Worm (Caenorhabditis elegans) whole organism, young adult: ENCODE measurements around the gene znf-207.

Source experiments
- B0019.2 ChIP-seq: fragments of 200-800 bp; sonication (Bioruptor generic); conservative IDR thresholded peaks from 2 replicates; pipeline ENCODE4 v1.3.6; 2022; ENCODE audit warnings: missing genetic modification reagents, missing genetic modification characterization, missing compliant biosample characterization
- B0261.1 ChIP-seq: sonication (generic microtip); optimal IDR thresholded peaks from 2 replicates; lab custom pipeline; 2016; ENCODE audit warnings: mild to moderate bottlenecking, missing genetic modification characterization, moderate library complexity, missing compliant biosample characterization
- F37B4.10 ChIP-seq: fragments of 200-800 bp; sonication (Bioruptor generic); IDR thresholded peaks from 2 replicates; pipeline ENCODE4 v1.3.6; 2022; ENCODE audit warnings: missing genetic modification characterization, missing compliant biosample characterization
- F49E8.2 ChIP-seq: sonication (generic microtip); optimal IDR thresholded peaks from 3 replicates; lab custom pipeline; 2017; ENCODE audit warnings: missing genetic modification characterization, mild to moderate bottlenecking, missing compliant biosample characterization, antibody characterized with exemption, moderate library complexity; ENCODE audit not compliant: insufficient read depth
- F52B5.7 ChIP-seq: sonication (generic microtip); optimal IDR thresholded peaks from 2 replicates; lab custom pipeline; 2016; ENCODE audit warnings: mild to moderate bottlenecking, missing genetic modification characterization, missing compliant biosample characterization
- F57C9.4 ChIP-seq: sonication (generic microtip); optimal IDR thresholded peaks from 2 replicates; lab custom pipeline; 2017; ENCODE audit warnings: mild to moderate bottlenecking, missing genetic modification characterization, missing compliant biosample characterization
- K12H6.12 ChIP-seq: fragments of 200-800 bp; sonication (Bioruptor generic); optimal IDR thresholded peaks from 2 replicates; lab custom pipeline; 2018; ENCODE audit warnings: mild to moderate bottlenecking, missing genetic modification characterization, missing compliant biosample characterization
- Y53F4B.3 ChIP-seq: fragments of 200-800 bp; sonication (Bioruptor generic); IDR thresholded peaks from 2 replicates; pipeline ENCODE4 v1.3.6; 2022; ENCODE audit warnings: missing genetic modification reagents, missing genetic modification characterization, missing compliant biosample characterization
- Y53G8AR.9 ChIP-seq: fragments of 200-800 bp; sonication (Bioruptor generic); conservative IDR thresholded peaks from 2 replicates; pipeline ENCODE4 v1.3.6; 2022; ENCODE audit warnings: missing genetic modification reagents, missing genetic modification characterization, missing compliant biosample characterization
- Y56A3A.18 ChIP-seq: fragments of 200-800 bp; sonication (Bioruptor generic); IDR thresholded peaks from 2 replicates; pipeline ENCODE4 v1.3.6; 2022; ENCODE audit warnings: missing genetic modification reagents, missing genetic modification characterization, missing compliant biosample characterization
- Y67H2A.10 ChIP-seq: fragments of 200-800 bp; sonication (Bioruptor generic); conservative IDR thresholded peaks from 2 replicates; pipeline ENCODE4 v1.3.6; 2022; ENCODE audit warnings: missing genetic modification reagents, missing genetic modification characterization, missing compliant biosample characterization
- ama-1 ChIP-seq, 3 experiments: fragments of 150-350 bp in 1 of 3; sonication (generic microtip) in 2 of 3; optimal IDR thresholded peaks; 2 replicates each; lab custom pipeline; 2014 to 2018; ENCODE audit warnings: missing biosample characterization in 2 of 3, missing genetic modification characterization in 2 of 3, missing genetic modification reagents in 2 of 3
- atf-7 ChIP-seq: sonication (generic microtip); optimal IDR thresholded peaks from 2 replicates; lab custom pipeline; 2017; ENCODE audit warnings: mild to moderate bottlenecking, missing genetic modification characterization, missing compliant biosample characterization
- athp-1 ChIP-seq: sonication (generic microtip); optimal IDR thresholded peaks from 2 replicates; lab custom pipeline; 2017; ENCODE audit warnings: mild to moderate bottlenecking, missing genetic modification characterization, missing compliant biosample characterization
- ccch-3 ChIP-seq: fragments of 200-800 bp; sonication (Bioruptor generic); optimal IDR thresholded peaks from 2 replicates; lab custom pipeline; 2018; ENCODE audit warnings: mild to moderate bottlenecking, missing genetic modification characterization, missing compliant biosample characterization
- cebp-1 ChIP-seq, 2 experiments: fragments of 200-800 bp in 1 of 2; sonication (Bioruptor generic) in 1 of 2; sonication (generic microtip) in 1 of 2; IDR thresholded peaks in 1 of 2; optimal IDR thresholded peaks in 1 of 2; 2 replicates each; pipeline versions ENCODE4 v1.3.6 to Lab custom; 2017 to 2022; ENCODE audit warnings: missing compliant biosample characterization in 2 of 2, missing genetic modification characterization in 2 of 2, mild to moderate bottlenecking in 1 of 2, missing genetic modification reagents in 1 of 2, moderate library complexity in 1 of 2
- ceh-58 ChIP-seq: fragments of 200-800 bp; sonication (Bioruptor generic); IDR thresholded peaks from 2 replicates; pipeline ENCODE4 v1.3.6; 2022; ENCODE audit warnings: missing genetic modification characterization, missing compliant biosample characterization
- dox-1 ChIP-seq: fragments of 200-800 bp; sonication (Bioruptor generic); IDR thresholded peaks from 2 replicates; pipeline ENCODE4 v1.3.6; 2022; ENCODE audit warnings: missing genetic modification reagents, missing genetic modification characterization, missing compliant biosample characterization
- efl-1 ChIP-seq: fragments of 150-350 bp; optimal IDR thresholded peaks from 2 replicates; lab custom pipeline; 2014; ENCODE audit warnings: missing biosample characterization, missing genetic modification reagents, missing genetic modification characterization
- gei-17 ChIP-seq: fragments of 200-800 bp; sonication (Bioruptor generic); optimal IDR thresholded peaks from 2 replicates; lab custom pipeline; 2018; ENCODE audit warnings: mild to moderate bottlenecking, missing genetic modification characterization, missing compliant biosample characterization
- him-1 ChIP-seq: sonication (generic microtip); optimal IDR thresholded peaks from 2 replicates; lab custom pipeline; 2016; ENCODE audit warnings: missing genotype, missing genetic modification reagents, missing genetic modification characterization, missing compliant biosample characterization
- hlh-26 ChIP-seq: fragments of 200-800 bp; sonication (Bioruptor generic); conservative IDR thresholded peaks from 2 replicates; pipeline ENCODE4 v1.3.6; 2022; ENCODE audit warnings: missing genetic modification reagents, missing genetic modification characterization, missing compliant biosample characterization
- lin-26 ChIP-seq: fragments of 200-800 bp; sonication (Bioruptor generic); IDR thresholded peaks from 2 replicates; pipeline ENCODE4 v1.3.6; 2022; ENCODE audit warnings: missing genetic modification reagents, missing genetic modification characterization, missing compliant biosample characterization
- lsy-27 ChIP-seq: sonication (generic microtip); optimal IDR thresholded peaks from 2 replicates; lab custom pipeline; 2017; ENCODE audit warnings: missing genetic modification characterization, mild to moderate bottlenecking, missing compliant biosample characterization, antibody characterized with exemption, missing genotype, borderline replicate concordance; ENCODE audit not compliant: insufficient read depth
- mes-4 ChIP-seq: sonication (generic microtip); optimal IDR thresholded peaks from 2 replicates; lab custom pipeline; 2016; ENCODE audit warnings: missing genotype, missing genetic modification characterization, missing compliant biosample characterization
- nfya-1 ChIP-seq: sonication (generic microtip); optimal IDR thresholded peaks from 2 replicates; lab custom pipeline; 2017; ENCODE audit warnings: antibody characterized with exemption, missing compliant biosample characterization, missing genetic modification characterization, borderline replicate concordance; ENCODE audit not compliant: insufficient read depth
- nfya-2 ChIP-seq: fragments of 200-800 bp; sonication (Bioruptor generic); IDR thresholded peaks from 2 replicates; pipeline ENCODE4 v1.3.6; 2022; ENCODE audit warnings: missing genetic modification reagents, missing genetic modification characterization, missing compliant biosample characterization
- nfyb-1 ChIP-seq: fragments of 200-800 bp; sonication (Bioruptor generic); IDR thresholded peaks from 2 replicates; pipeline ENCODE4 v1.3.6; 2022; ENCODE audit warnings: missing genetic modification reagents, missing genetic modification characterization, missing compliant biosample characterization
- nhr-80 ChIP-seq: sonication (generic microtip); optimal IDR thresholded peaks from 2 replicates; lab custom pipeline; 2016; ENCODE audit warnings: missing genetic modification characterization, missing compliant biosample characterization
- pbrm-1 ChIP-seq: fragments of 200-800 bp; sonication (Bioruptor generic); IDR thresholded peaks from 2 replicates; pipeline ENCODE4 v1.3.6; 2022; ENCODE audit warnings: missing genetic modification reagents, missing genetic modification characterization, missing compliant biosample characterization
- rec-8 ChIP-seq, 2 experiments: sonication (generic microtip); optimal IDR thresholded peaks; 2 replicates each; lab custom pipeline; 2016; ENCODE audit warnings: mild to moderate bottlenecking in 2 of 2, missing genetic modification characterization in 2 of 2, missing genetic modification reagents in 2 of 2, missing genotype in 2 of 2, missing biosample characterization in 1 of 2, missing compliant biosample characterization in 1 of 2, moderate library complexity in 1 of 2
- tbx-9 ChIP-seq: sonication (generic microtip); optimal IDR thresholded peaks from 2 replicates; lab custom pipeline; 2016; ENCODE audit warnings: borderline replicate concordance, missing genetic modification characterization, inconsistent platforms, missing compliant biosample characterization
- tlf-1 ChIP-seq: fragments of 200-800 bp; sonication (Bioruptor generic); optimal IDR thresholded peaks from 2 replicates; lab custom pipeline; 2018; ENCODE audit warnings: mild to moderate bottlenecking, missing genetic modification characterization, missing compliant biosample characterization
- zfh-2 ChIP-seq: fragments of 200-800 bp; sonication (Bioruptor generic); conservative IDR thresholded peaks from 2 replicates; pipeline ENCODE4 v1.3.6; 2022; ENCODE audit warnings: missing genetic modification reagents, missing genetic modification characterization, missing compliant biosample characterization
- ztf-26 ChIP-seq: sonication (generic microtip); optimal IDR thresholded peaks from 2 replicates; lab custom pipeline; 2017; ENCODE audit warnings: missing genetic modification characterization, missing compliant biosample characterization
- ztf-28 ChIP-seq: fragments of 200-800 bp; sonication (Bioruptor generic); IDR thresholded peaks from 2 replicates; pipeline ENCODE4 v1.3.6; 2022; ENCODE audit warnings: missing genetic modification reagents, missing genetic modification characterization, missing compliant biosample characterization
- ztf-6 ChIP-seq: fragments of 200-800 bp; sonication (Bioruptor generic); IDR thresholded peaks from 2 replicates; pipeline ENCODE4 v1.3.6; 2022; ENCODE audit warnings: missing genetic modification reagents, missing genetic modification characterization, missing compliant biosample characterization

The znf-207 gene

DNA sequence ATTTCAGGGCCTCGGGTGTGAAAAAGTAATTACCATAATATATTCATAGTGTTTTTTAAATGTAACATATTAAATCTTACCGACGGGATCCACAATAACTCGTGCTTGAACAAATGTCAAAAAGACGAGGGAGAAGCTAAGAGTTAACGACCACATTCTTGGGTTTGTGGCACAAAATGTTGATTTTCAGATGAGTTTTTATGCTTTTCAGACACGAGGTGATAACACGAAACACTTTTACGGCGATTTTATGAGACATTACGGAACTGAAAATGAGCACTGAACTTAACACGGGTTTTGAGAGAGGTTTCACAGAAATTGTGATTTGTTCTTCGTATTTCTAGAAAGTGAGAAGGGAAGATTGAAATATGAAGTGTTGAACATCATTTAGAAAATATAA is 4.2 kb upstream of the znf-207 start, which contains the start of gene B0035.13:
B0035.13 (minus strand) TSS at position 173 of the 400 bp plus-strand sequence.
- peak; percentile 18 for TF ChIP-seq nhr-80 (tag; lab: Kevin White, UChicago)
- TF ChIP-seq nfyb-1 (GFP tag; lab: Robert Waterston, UW): no peak

DNA sequence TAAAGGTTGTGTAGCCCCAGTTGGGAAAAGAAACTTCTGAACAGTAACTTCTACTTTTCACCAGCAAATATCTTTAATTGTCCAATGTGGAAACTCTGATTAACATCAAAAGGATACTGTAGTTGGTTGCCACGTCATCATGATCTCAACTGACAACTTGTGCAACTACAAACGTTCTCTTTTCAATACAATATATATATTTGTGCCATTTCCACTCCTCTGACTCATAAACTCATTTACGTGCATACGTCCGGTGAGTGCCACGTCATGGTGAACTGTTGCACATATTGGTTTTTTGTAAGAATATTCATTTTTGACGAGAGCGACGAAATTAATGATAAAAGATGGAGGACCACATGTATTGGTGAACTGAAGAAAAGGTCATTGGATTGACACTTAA is 3.0 kb upstream of the znf-207 start:
- TF ChIP-seq Y67H2A.10 (GFP tag; lab: Robert Waterston, UW) (no peak), dox-1 (GFP tag; lab: Robert Waterston, UW) (no peak)

DNA sequence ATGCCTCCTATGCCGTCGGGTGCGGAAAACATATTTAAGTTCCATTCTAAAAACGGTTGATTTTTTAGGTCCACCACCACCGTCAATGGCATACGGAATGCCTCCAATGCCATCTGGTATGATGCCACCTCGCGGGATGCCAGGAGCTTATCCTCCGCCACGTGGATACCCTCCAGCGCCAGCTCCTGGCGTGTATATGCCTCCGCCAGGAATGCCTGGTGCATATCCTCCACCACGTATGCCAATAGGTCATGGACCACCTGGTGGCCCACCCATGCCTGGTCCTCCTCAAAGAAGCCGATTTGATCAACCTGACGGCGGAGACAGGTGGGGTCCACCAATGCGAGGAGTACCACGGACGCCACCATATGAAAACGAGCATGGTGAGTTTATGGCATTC is 712 bp downstream of the znf-207 start:
- TF ChIP-seq ztf-28 (GFP tag; lab: Robert Waterston, UW): 0 out of 2 replicates have a peak, but pooled peaks have one; percentile 53
- TF ChIP-seq B0261.1: no peak
- no peak for TF ChIP-seq ceh-58 (GFP tag; lab: Robert Waterston, UW)
- TF ChIP-seq F52B5.7 (tag; lab: Kevin White, UChicago): no peak
- TF ChIP-seq Y53F4B.3 (GFP tag; lab: Robert Waterston, UW): no peak
- no peak for TF ChIP-seq lsy-27 (tag; lab: Kevin White, UChicago)
- no peak for TF ChIP-seq F57C9.4
- TF ChIP-seq ama-1 (optimal IDR thresholded peaks at IDR 0.05; lab: Kevin White, UChicago): no peak
- TF ChIP-seq ama-1 (GFP tag; optimal IDR thresholded peaks at IDR 0.05; lab: Kevin White, UChicago): no peak
- TF ChIP-seq hlh-26: no peak
- no peak for TF ChIP-seq ccch-3 (GFP tag; lab: Kevin White, UChicago)
- peak; percentile 71 for TF ChIP-seq zfh-2 (GFP tag; lab: Robert Waterston, UW)
- TF ChIP-seq tbx-9 (tag; lab: Kevin White, UChicago): no peak
- TF ChIP-seq rec-8 (tag; optimal IDR thresholded peaks at IDR 0.05; lab: Kevin White, UChicago): no peak
- no peak for TF ChIP-seq ztf-26 (tag; lab: Kevin White, UChicago)
- peak; percentile 18; the same call in 1 of the 2 replicates for TF ChIP-seq lin-26 (GFP tag; lab: Robert Waterston, UW)
- no peak for TF ChIP-seq Y53G8AR.9 (GFP tag; lab: Robert Waterston, UW)
- TF ChIP-seq B0019.2 (GFP tag; lab: Robert Waterston, UW): no peak
- TF ChIP-seq pbrm-1: no peak
- no peak for TF ChIP-seq nfya-1 (tag; lab: Kevin White, UChicago)

DNA sequence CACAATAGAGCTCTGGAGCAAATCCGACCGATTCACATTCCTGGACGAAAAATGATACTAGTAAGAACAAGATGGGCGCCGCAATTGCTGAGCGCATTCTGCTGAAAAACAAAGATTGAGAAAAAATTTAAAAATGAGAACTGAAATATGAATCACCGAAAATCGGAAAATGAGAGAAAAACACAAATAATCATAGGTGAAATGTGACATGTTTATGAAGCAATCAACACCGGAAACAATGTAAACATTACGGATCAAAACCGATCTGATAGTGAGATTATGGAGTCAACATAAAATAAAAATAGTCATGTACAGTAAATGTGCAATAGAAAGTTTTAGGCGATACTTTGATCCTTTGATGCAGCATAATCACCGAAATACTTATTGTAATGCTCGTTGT is 3.1 kb downstream of the znf-207 start, which contains the start of gene dnj-2:
dnj-2 (minus strand) TSS at position 101 of the 400 bp plus-strand sequence.
- no peak for TF ChIP-seq tlf-1
- no peak for TF ChIP-seq him-1
- no peak for TF ChIP-seq ztf-6 (GFP tag; lab: Robert Waterston, UW)
- TF ChIP-seq tbx-9 (tag; lab: Kevin White, UChicago): no peak
- TF ChIP-seq nfyb-1 (GFP tag; lab: Robert Waterston, UW): no peak
- no peak for TF ChIP-seq Y56A3A.18 (GFP tag; lab: Robert Waterston, UW)
- no peak for TF ChIP-seq nfya-2 (GFP tag; lab: Robert Waterston, UW)
- no peak for TF ChIP-seq K12H6.12 (tag; lab: Kevin White, UChicago)
- no peak for TF ChIP-seq gei-17
- TF ChIP-seq ztf-26 (tag; lab: Kevin White, UChicago): no peak
- TF ChIP-seq hlh-26: no peak
- TF ChIP-seq atf-7 (tag; lab: Kevin White, UChicago): no peak
- TF ChIP-seq mes-4: no peak
- no peak for TF ChIP-seq F49E8.2 (tag; lab: Kevin White, UChicago)
- no peak for TF ChIP-seq cebp-1 (GFP tag; IDR thresholded peaks at IDR 0.05; lab: Robert Waterston, UW)
- no peak for TF ChIP-seq cebp-1 (tag; optimal IDR thresholded peaks at IDR 0.05; lab: Kevin White, UChicago)
- TF ChIP-seq athp-1 (tag; lab: Kevin White, UChicago): no peak
- TF ChIP-seq zfh-2 (GFP tag; lab: Robert Waterston, UW): no peak
- no peak for TF ChIP-seq efl-1 (GFP tag; lab: Kevin White, UChicago)
- no peak for TF ChIP-seq F37B4.10 (GFP tag; lab: Robert Waterston, UW)
- TF ChIP-seq lin-26 (GFP tag; lab: Robert Waterston, UW): no peak
